Fruit fly (Drosophila melanogaster): Measurements from ENCODE around the gene CG4995.

The CG4995 gene

dm6 chr2L:10334213-10334612, 11.9 kb downstream of the CG4995 start:
- TF ChIP-seq svp (GFP tag) (peak; percentile 60), CG3032 (tag; optimal IDR thresholded peaks at IDR 0.05) (no peak)

DNA sequence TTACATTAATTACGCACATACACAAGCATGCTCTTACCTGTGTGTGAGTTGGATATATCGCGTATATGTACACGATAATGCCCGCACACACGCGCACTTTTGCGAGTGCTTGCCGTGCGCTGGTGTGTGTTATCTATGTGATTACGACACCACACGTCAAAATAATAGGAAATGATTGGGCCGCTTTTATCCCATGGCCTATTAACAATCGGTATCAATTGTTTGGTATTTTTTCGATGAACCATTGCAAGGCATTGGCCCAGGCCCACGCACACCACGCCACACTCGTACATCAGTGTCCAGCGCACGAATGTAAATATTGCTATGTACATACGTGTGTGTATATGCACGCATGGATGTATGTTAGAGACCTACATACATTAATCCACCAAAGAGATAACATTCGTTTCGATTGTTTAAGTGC, 12.6 kb downstream of the CG4995 start:
- no peak for TF ChIP-seq CG4318 (GFP tag; optimal IDR thresholded peaks at IDR 0.05)
- no peak for TF ChIP-seq lz (GFP tag; optimal IDR thresholded peaks at IDR 0.05)
- TF ChIP-seq Eip93F (GFP tag; optimal IDR thresholded peaks at IDR 0.05): peak; percentile 23
- TF ChIP-seq CG11762 (GFP tag; optimal IDR thresholded peaks at IDR 0.05; ENCODE audit: insufficient read depth): no peak
- TF ChIP-seq esn (GFP tag; optimal IDR thresholded peaks at IDR 0.05): peak; percentile 67
- no peak for TF ChIP-seq CG11294 (GFP tag; IDR thresholded peaks at IDR 0.05)
- TF ChIP-seq Eip78C (GFP tag): peak; percentile 85
- peak; percentile 73 for TF ChIP-seq svp (GFP tag)
- peak; percentile 17 for TF ChIP-seq topi (GFP tag; optimal IDR thresholded peaks at IDR 0.05)
- no peak for TF ChIP-seq CG9139 (GFP tag; optimal IDR thresholded peaks at IDR 0.05)
- TF ChIP-seq CG32006 (GFP tag; optimal IDR thresholded peaks at IDR 0.05): no peak
- no peak for TF ChIP-seq dac (GFP tag; optimal IDR thresholded peaks at IDR 0.05)
- peak; percentile 9 for TF ChIP-seq Ets96B (tag; optimal IDR thresholded peaks at IDR 0.05)
- TF ChIP-seq CG16779 (tag; optimal IDR thresholded peaks at IDR 0.05): no peak
- no peak for TF ChIP-seq Sox15 (GFP tag; optimal IDR thresholded peaks at IDR 0.05)
- no peak for TF ChIP-seq fd59A (GFP tag; optimal IDR thresholded peaks at IDR 0.05)
- peak; percentile 14 for TF ChIP-seq pdm3 (GFP tag; optimal IDR thresholded peaks at IDR 0.05)
- peak; percentile 98 for TF ChIP-seq fkh (GFP tag; optimal IDR thresholded peaks at IDR 0.05)
- TF ChIP-seq Blimp-1 (GFP tag; optimal IDR thresholded peaks at IDR 0.05): no peak
- TF ChIP-seq CG8119 (GFP tag; IDR thresholded peaks at IDR 0.05): peak; percentile 58; the same call in 2 of the 3 replicates
- no peak for TF ChIP-seq salr (GFP tag; optimal IDR thresholded peaks at IDR 0.05)
- no peak for TF ChIP-seq OdsH (GFP tag; optimal IDR thresholded peaks at IDR 0.05)
- no peak for TF ChIP-seq CG7368 (GFP tag; optimal IDR thresholded peaks at IDR 0.05)
- TF ChIP-seq spab (GFP tag; optimal IDR thresholded peaks at IDR 0.05): no peak
- peak; percentile 27 for TF ChIP-seq acj6 (GFP tag; optimal IDR thresholded peaks at IDR 0.05)
- TF ChIP-seq Gug (GFP tag; IDR thresholded peaks at IDR 0.05): no peak
- TF ChIP-seq CG6276 (GFP tag; optimal IDR thresholded peaks at IDR 0.05): no peak
- peak; percentile 46 for TF ChIP-seq Eip75B (GFP tag; optimal IDR thresholded peaks at IDR 0.05)
- no peak for TF ChIP-seq Ets21C (GFP tag; optimal IDR thresholded peaks at IDR 0.05)
- no peak for TF ChIP-seq CG8319 (GFP tag; optimal IDR thresholded peaks at IDR 0.05)
- no peak for TF ChIP-seq CG6792 (GFP tag; optimal IDR thresholded peaks at IDR 0.05)
- TF ChIP-seq CG31627 (GFP tag; optimal IDR thresholded peaks at IDR 0.05): no peak
- TF ChIP-seq Hr39 (GFP tag; optimal IDR thresholded peaks at IDR 0.05): no peak
- peak; percentile 98 for TF ChIP-seq vri (GFP tag; optimal IDR thresholded peaks at IDR 0.05)
- TF ChIP-seq CG10631 (GFP tag; optimal IDR thresholded peaks at IDR 0.05): no peak
- TF ChIP-seq CG1621 (tag; optimal IDR thresholded peaks at IDR 0.05): peak; percentile 34
- TF ChIP-seq CG6854 (GFP tag; optimal IDR thresholded peaks at IDR 0.05): peak; percentile 61
- TF ChIP-seq achi (GFP tag; optimal IDR thresholded peaks at IDR 0.05): peak; percentile 32
- TF ChIP-seq CG3919 (GFP tag; optimal IDR thresholded peaks at IDR 0.05): no peak
- peak in 1 of 2 experiments; percentile 81 for TF ChIP-seq ss (GFP tag; optimal IDR thresholded peaks at IDR 0.05)
- no peak for TF ChIP-seq eg (GFP tag; IDR thresholded peaks at IDR 0.05)
- peak; percentile 33 for TF ChIP-seq CG10669 (GFP tag; optimal IDR thresholded peaks at IDR 0.05)
- no peak for TF ChIP-seq Sox102F (GFP tag; optimal IDR thresholded peaks at IDR 0.05)
- no peak for TF ChIP-seq Hr38 (GFP tag; optimal IDR thresholded peaks at IDR 0.05)
- TF ChIP-seq cyc (GFP tag; optimal IDR thresholded peaks at IDR 0.05): no peak
- TF ChIP-seq CG8632 (GFP tag; optimal IDR thresholded peaks at IDR 0.05): no peak
- peak; percentile 18 for TF ChIP-seq dsx (GFP tag; optimal IDR thresholded peaks at IDR 0.05; ENCODE audit: poor library complexity, severe bottlenecking)
- TF ChIP-seq CG3032 (tag; optimal IDR thresholded peaks at IDR 0.05): no peak
- TF ChIP-seq fd85E (GFP tag; optimal IDR thresholded peaks at IDR 0.05): no peak
- no peak for TF ChIP-seq CG11902 (GFP tag; optimal IDR thresholded peaks at IDR 0.05)

Data from whole organism, prepupa.